Fruit fly (Drosophila melanogaster) whole organism, pupa: Measurements from ENCODE around the gene Ndfip.

ENCODE experiments used
- CG12605 ChIP-seq: fragments of 200-800 bp; sonication (Bioruptor generic); IDR thresholded peaks from 2 replicates; pipeline ENCODE4 v1.3.6; 2022; ENCODE audit warnings: missing biosample characterization, missing genetic modification characterization
- CG15710 ChIP-seq: fragments of 200-800 bp; sonication (Bioruptor generic); optimal IDR thresholded peaks from 2 replicates; lab custom pipeline; 2018; ENCODE audit warnings: missing biosample characterization, mild to moderate bottlenecking, missing genetic modification characterization, moderate library complexity
- CG17806 ChIP-seq: fragments of 200-800 bp; sonication (Bioruptor generic); optimal IDR thresholded peaks from 2 replicates; lab custom pipeline; 2018; ENCODE audit warnings: missing biosample characterization, mild to moderate bottlenecking, missing genetic modification characterization, moderate library complexity
- CG34367 ChIP-seq: fragments of 200-800 bp; sonication (Bioruptor generic); optimal IDR thresholded peaks from 2 replicates; lab custom pipeline; 2018; ENCODE audit warnings: missing biosample characterization, mild to moderate bottlenecking, missing genetic modification characterization
- CG4496 ChIP-seq: fragments of 200-800 bp; sonication (Bioruptor generic); IDR thresholded peaks from 3 replicates; pipeline ENCODE4 v1.3.6; 2022; ENCODE audit warnings: missing biosample characterization, missing genetic modification characterization
- CG8159 ChIP-seq: fragments of 200-800 bp; sonication (Bioruptor generic); optimal IDR thresholded peaks from 3 replicates; lab custom pipeline; 2018; ENCODE audit warnings: missing biosample characterization, mild to moderate bottlenecking, missing genetic modification characterization, moderate library complexity
- CG8301 ChIP-seq: fragments of 200-800 bp; sonication (Bioruptor generic); optimal IDR thresholded peaks from 2 replicates; lab custom pipeline; 2018; ENCODE audit warnings: missing biosample characterization, mild to moderate bottlenecking, missing genetic modification characterization
- D1 ChIP-seq: fragments of 200-800 bp; sonication (Bioruptor generic); optimal IDR thresholded peaks from 2 replicates; lab custom pipeline; 2018; ENCODE audit warnings: missing biosample characterization, mild to moderate bottlenecking, missing genetic modification characterization, moderate library complexity
- EcR ChIP-seq: fragments of 200-800 bp; sonication (Bioruptor generic); optimal IDR thresholded peaks from 3 replicates; lab custom pipeline; 2019; ENCODE audit warnings: missing biosample characterization, missing genetic modification characterization, mild to moderate bottlenecking, moderate library complexity, missing genetic modification reagents
- Pif1B ChIP-seq: fragments of 200-800 bp; sonication (Bioruptor generic); optimal IDR thresholded peaks from 3 replicates; lab custom pipeline; 2016; ENCODE audit warnings: missing biosample characterization, missing genetic modification characterization
- Snoo ChIP-seq: fragments of 200-800 bp; sonication (Bioruptor generic); optimal IDR thresholded peaks from 3 replicates; lab custom pipeline; 2017; ENCODE audit warnings: missing biosample characterization, mild to moderate bottlenecking, missing genetic modification characterization, inconsistent platforms
- gl ChIP-seq: fragments of 200-800 bp; sonication (Bioruptor generic); optimal IDR thresholded peaks from 2 replicates; lab custom pipeline; 2018; ENCODE audit warnings: missing biosample characterization, mild to moderate bottlenecking, missing genetic modification characterization
- rn ChIP-seq: fragments of 200-800 bp; sonication (Bioruptor generic); IDR thresholded peaks from 2 replicates; pipeline ENCODE4 v1.3.6; 2022; ENCODE audit warnings: missing biosample characterization, missing genetic modification characterization

DNA sequence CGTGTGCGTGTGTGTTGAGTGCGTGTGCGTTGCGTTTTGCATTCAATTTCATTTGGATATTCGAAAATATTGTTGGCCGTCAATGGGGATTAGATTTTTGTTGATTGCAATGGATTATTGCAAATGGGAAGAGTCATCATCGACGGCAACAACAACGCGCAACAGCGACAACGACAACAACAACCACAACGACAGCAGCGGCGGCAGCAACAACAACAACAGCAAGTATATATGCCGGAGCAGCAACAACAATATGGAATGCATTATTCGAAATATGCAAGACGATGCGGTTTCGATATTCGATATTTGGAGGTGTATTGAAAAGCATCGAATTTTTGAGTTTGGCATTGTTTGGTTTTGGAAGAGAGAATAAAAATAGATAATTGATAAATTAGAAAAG lies 12.1 kb downstream of the Ndfip start:
- TF ChIP-seq CG34367 (tag; lab: Kevin White, UChicago) (no peak), CG17806 (tag; lab: Kevin White, UChicago) (no peak), CG15710 (tag; lab: Kevin White, UChicago) (no peak), rn (no peak), CG8159 (tag; lab: Kevin White, UChicago) (no peak), Snoo (tag; lab: Kevin White, UChicago) (no peak), Pif1B (GFP tag; lab: Kevin White, UChicago) (no peak), D1 (tag; lab: Kevin White, UChicago) (no peak), CG4496 (no peak), CG12605 (GFP tag; lab: Robert Waterston, UW) (no peak), gl (tag; lab: Kevin White, UChicago) (no peak), CG8301 (tag; lab: Kevin White, UChicago) (no peak), EcR (GFP tag; lab: Kevin White, UChicago) (no peak)
